Worm (Caenorhabditis elegans): Measurements from ENCODE around the gene msrp-5.
"Not testable (repeated sequence)": the region's sequence is repeated elsewhere in the genome, so short reads cannot be mapped to it uniquely, and the experiment has no call there.

Gene msrp-5

DNA sequence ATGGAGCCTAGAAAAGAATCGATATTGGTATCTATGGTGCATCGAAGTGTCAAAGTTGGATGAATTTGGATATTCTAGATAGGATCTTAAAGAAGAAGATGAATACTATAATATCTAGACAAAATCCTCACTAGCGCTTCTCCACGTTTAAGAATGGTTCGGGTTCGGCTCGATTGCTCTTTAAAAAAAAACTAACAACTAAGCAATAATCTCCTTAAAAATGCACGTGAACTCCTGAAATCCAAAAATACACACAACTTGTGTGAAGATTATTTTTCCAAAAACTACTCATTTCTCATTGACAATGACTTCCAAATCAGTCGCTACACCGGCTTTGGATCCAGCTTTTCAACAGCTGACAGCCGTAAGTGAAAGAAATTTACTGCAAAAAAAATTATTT lies 14.4 kb downstream of the msrp-5 start, which contains the start of gene D2062.1:
TSS of gene D2062.1 (plus strand) at position 301 of the 400 bp plus-strand sequence.
- TF ChIP-seq unc-62 (GFP tag; optimal IDR thresholded peaks at IDR 0.05) (no peak), ceh-83 (GFP tag; optimal IDR thresholded peaks at IDR 0.05) (no peak), ceh-39 (tag; optimal IDR thresholded peaks at IDR 0.05) (no peak), cnd-1 (tag; optimal IDR thresholded peaks at IDR 0.05) (no peak), mls-2 (tag; optimal IDR thresholded peaks at IDR 0.05) (no peak), sptf-1 (tag; optimal IDR thresholded peaks at IDR 0.05) (no peak), nhr-12 (tag; optimal IDR thresholded peaks at IDR 0.05) (no peak), M03D4.4 (tag; optimal IDR thresholded peaks at IDR 0.05) (no peak)

DNA sequence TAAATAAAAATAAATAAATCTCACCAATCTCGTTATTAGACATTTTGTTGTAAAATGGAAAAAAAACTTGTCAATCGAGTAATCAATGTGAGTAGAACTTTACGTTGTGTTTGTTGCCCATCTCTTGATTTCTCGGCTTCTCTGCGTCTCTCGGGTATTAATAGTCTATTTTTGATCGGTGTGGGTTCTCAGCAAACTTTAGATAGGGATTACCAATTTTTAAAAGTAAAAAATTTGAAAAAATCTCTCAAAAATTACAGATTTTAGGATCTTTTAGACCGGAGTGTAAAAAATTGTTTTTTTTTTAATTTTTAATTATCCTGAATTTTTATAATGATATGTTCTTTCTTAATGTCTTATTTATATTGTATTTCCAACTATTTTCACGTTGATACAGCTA lies 20.6 kb downstream of the msrp-5 start, which contains the start of gene F22E5.21:
TSS of gene F22E5.21 (minus strand) at position 101 of the 400 bp plus-strand sequence.
- TF ChIP-seq ham-2 (GFP tag; optimal IDR thresholded peaks at IDR 0.05) (no peak), flh-1 (GFP tag; optimal IDR thresholded peaks at IDR 0.05) (no peak), elt-1 (tag; optimal IDR thresholded peaks at IDR 0.05; ENCODE audit: borderline replicate concordance, insufficient read depth) (no peak), cnd-1 (tag; optimal IDR thresholded peaks at IDR 0.05) (no peak), nhr-76 (tag; optimal IDR thresholded peaks at IDR 0.05) (no peak), zip-8 (tag; optimal IDR thresholded peaks at IDR 0.05) (no peak), nhr-2 (tag; optimal IDR thresholded peaks at IDR 0.05) (no peak), tbx-8 (GFP tag; optimal IDR thresholded peaks at IDR 0.05) (no peak), ces-1 (GFP tag; optimal IDR thresholded peaks at IDR 0.05) (no peak), blmp-1 (tag; optimal IDR thresholded peaks at IDR 0.05) (no peak), mep-1 (tag; optimal IDR thresholded peaks at IDR 0.05) (no peak)

- TF ChIP-seq elt-3 (tag; optimal IDR thresholded peaks at IDR 0.05) (no peak), mab-5 (tag; optimal IDR thresholded peaks at IDR 0.05) (no peak), flh-1 (GFP tag; optimal IDR thresholded peaks at IDR 0.05) (no peak), lin-32 (GFP tag; optimal IDR thresholded peaks at IDR 0.05) (no peak)
Measured at ce11 chrII:2638062-2638461, 21.3 kb downstream of the msrp-5 start, which contains the start of gene F22E5.9. Gene F22E5.9, plus strand, starts transcription at chrII:2638388.

DNA sequence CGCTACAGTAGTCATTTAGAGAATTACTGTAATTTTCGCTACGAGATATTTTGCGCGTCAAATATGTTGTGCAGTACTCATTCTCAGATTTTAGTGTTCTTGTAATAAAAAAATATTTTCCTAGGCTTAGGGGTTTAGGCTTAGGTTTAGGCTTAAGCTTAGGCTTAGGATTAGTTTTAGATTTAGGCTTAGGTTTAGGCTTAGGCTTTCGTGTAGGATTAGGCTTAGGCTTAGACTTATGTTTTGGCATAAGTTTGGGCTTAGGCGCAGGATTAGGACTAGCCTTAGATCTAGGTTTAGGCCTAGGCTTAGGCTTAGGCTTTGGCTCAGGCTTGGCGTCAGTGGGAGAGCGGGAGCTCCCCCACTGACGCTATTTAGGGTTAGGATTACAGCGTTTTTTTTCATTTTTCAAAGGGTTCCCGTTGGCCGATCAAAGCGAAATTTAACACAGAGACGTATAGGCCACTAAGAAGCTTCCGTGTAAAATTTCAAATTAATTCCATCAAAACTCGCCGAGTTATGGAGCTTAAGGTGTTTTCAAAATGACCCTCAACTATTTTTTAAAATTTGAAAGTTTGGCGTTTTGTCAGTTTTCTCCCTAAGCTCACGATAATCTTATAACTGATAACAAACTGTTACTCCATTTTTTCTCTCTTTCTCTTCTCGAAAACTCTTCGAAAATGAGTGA lies 22.8 kb downstream of the msrp-5 start, which contains the start of gene F22E5.8:
TSS of gene F22E5.8 (plus strand) at position 638 of the 688 bp plus-strand sequence.
- not testable (repeated sequence) for TF ChIP-seq zip-8 (tag; optimal IDR thresholded peaks at IDR 0.05); unc-120 (tag; optimal IDR thresholded peaks at IDR 0.05; ENCODE audit: poor library complexity, severe bottlenecking); hlh-1 (tag; optimal IDR thresholded peaks at IDR 0.05)

DNA sequence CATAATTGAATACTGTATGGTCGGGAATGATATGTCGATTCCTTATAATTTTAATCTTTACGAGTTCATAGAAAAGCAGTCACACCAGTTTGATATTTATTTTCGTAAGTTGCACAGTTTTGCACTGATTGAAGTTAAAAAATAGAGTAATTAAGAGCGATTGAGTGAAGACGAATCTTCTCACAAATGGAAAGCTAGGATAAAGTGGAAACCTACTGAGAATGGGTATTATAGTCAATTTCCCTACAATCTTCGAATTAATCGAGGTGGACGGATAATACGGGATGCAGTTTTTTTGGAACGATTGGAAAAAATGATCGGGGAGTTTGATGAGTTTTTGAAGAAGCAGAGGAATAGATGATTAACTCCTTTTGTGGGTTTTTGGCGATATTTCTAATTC lies 24.2 kb downstream of the msrp-5 start, which contains the start of gene F22E5.23:
TSS of gene F22E5.23 (plus strand) at position 301 of the 400 bp plus-strand sequence.
- TF ChIP-seq nhr-28 (tag; optimal IDR thresholded peaks at IDR 0.05) (no peak), ham-2 (GFP tag; optimal IDR thresholded peaks at IDR 0.05) (no peak), mab-5 (tag; optimal IDR thresholded peaks at IDR 0.05) (no peak), M03D4.4 (tag; optimal IDR thresholded peaks at IDR 0.05) (no peak), mep-1 (tag; optimal IDR thresholded peaks at IDR 0.05) (no peak), nhr-76 (tag; optimal IDR thresholded peaks at IDR 0.05) (no peak), sem-2 (GFP tag; optimal IDR thresholded peaks at IDR 0.05) (no peak), elt-1 (tag; optimal IDR thresholded peaks at IDR 0.05; ENCODE audit: borderline replicate concordance, insufficient read depth) (no peak), blmp-1 (tag; optimal IDR thresholded peaks at IDR 0.05) (no peak), ceh-83 (GFP tag; optimal IDR thresholded peaks at IDR 0.05) (no peak), drap-1 (GFP tag; optimal IDR thresholded peaks at IDR 0.05) (no peak), snpc-4 (tag; optimal IDR thresholded peaks at IDR 0.05) (no peak), mls-2 (tag; optimal IDR thresholded peaks at IDR 0.05) (no peak), hlh-1 (tag; optimal IDR thresholded peaks at IDR 0.05) (no peak), nhr-237 (tag; optimal IDR thresholded peaks at IDR 0.05) (no peak), ces-1 (GFP tag; optimal IDR thresholded peaks at IDR 0.05) (no peak)

- TF ChIP-seq ceh-39 (tag; optimal IDR thresholded peaks at IDR 0.05) (no peak), unc-120 (tag; optimal IDR thresholded peaks at IDR 0.05; ENCODE audit: poor library complexity, severe bottlenecking) (no peak), ceh-43 (GFP tag; optimal IDR thresholded peaks at IDR 0.05) (no peak), nhr-28 (tag; optimal IDR thresholded peaks at IDR 0.05) (no peak), drap-1 (GFP tag; optimal IDR thresholded peaks at IDR 0.05) (no peak), lin-13 (tag; optimal IDR thresholded peaks at IDR 0.05) (no peak), ztf-11 (tag; optimal IDR thresholded peaks at IDR 0.05) (no peak), ces-1 (GFP tag; optimal IDR thresholded peaks at IDR 0.05) (no peak), snpc-4 (tag; optimal IDR thresholded peaks at IDR 0.05) (no peak), nhr-2 (tag; optimal IDR thresholded peaks at IDR 0.05) (no peak), mep-1 (tag; optimal IDR thresholded peaks at IDR 0.05) (no peak)
Measured at ce11 chrII:2641777-2642176, 25.0 kb downstream of the msrp-5 start, which contains the start of gene F22E5.7. Gene F22E5.7, plus strand, starts transcription at chrII:2642077.

Data from whole organism, mixed stage, embryonic.